Fruit fly (Drosophila melanogaster) whole organism, embryonic: Measurements from ENCODE around the gene Gr32a.
A peak's percentile ranks its signal among the peaks of the same experiment; 100 is the strongest.

Experiments
- Atf3 ChIP-seq: fragments of 200-800 bp; sonication (Bioruptor generic); optimal IDR thresholded peaks from 3 replicates; lab custom pipeline; 2016; ENCODE audit warnings: missing biosample characterization, missing genetic modification characterization
- Atf6 ChIP-seq: fragments of 200-800 bp; sonication (Bioruptor generic); IDR thresholded peaks from 2 replicates; pipeline ENCODE4 v1.3.6; 2022; ENCODE audit warnings: missing biosample characterization, missing genetic modification characterization
- B-H1 ChIP-seq: fragments of 200-800 bp; sonication (Bioruptor generic); IDR thresholded peaks from 3 replicates; pipeline ENCODE4 v1.3.6; 2022; ENCODE audit warnings: missing biosample characterization, missing genetic modification characterization
- BtbVII ChIP-seq: fragments of 200-800 bp; sonication (Bioruptor generic); optimal IDR thresholded peaks from 3 replicates; lab custom pipeline; 2017; ENCODE audit warnings: missing biosample characterization, mild to moderate bottlenecking, missing genetic modification characterization
- CG10147 ChIP-seq: fragments of 200-800 bp; sonication (Bioruptor generic); optimal IDR thresholded peaks from 2 replicates; lab custom pipeline; 2019; ENCODE audit warnings: missing biosample characterization, mild to moderate bottlenecking, missing genetic modification characterization, moderate library complexity
- CG10431 ChIP-seq: fragments of 200-800 bp; sonication (Bioruptor generic); optimal IDR thresholded peaks from 3 replicates; lab custom pipeline; 2018; ENCODE audit warnings: missing biosample characterization, mild to moderate bottlenecking, missing genetic modification characterization
- CG10979 ChIP-seq: fragments of 200-800 bp; sonication (Bioruptor generic); optimal IDR thresholded peaks from 2 replicates; lab custom pipeline; 2018; ENCODE audit warnings: missing biosample characterization, mild to moderate bottlenecking, missing genetic modification characterization, moderate library complexity
- CG11456 ChIP-seq: fragments of 200-800 bp; sonication (Bioruptor generic); IDR thresholded peaks from 3 replicates; pipeline ENCODE4 v1.3.6; 2022; ENCODE audit warnings: missing biosample characterization, missing genetic modification characterization
- CG12104 ChIP-seq: fragments of 200-800 bp; sonication (Bioruptor generic); optimal IDR thresholded peaks from 3 replicates; lab custom pipeline; 2016; ENCODE audit warnings: missing biosample characterization, missing genetic modification characterization
- CG12155 ChIP-seq: fragments of 200-800 bp; sonication (Bioruptor generic); optimal IDR thresholded peaks from 3 replicates; lab custom pipeline; 2016; ENCODE audit warnings: missing biosample characterization, missing genetic modification characterization
- CG12659 ChIP-seq: fragments of 200-800 bp; sonication (Bioruptor generic); optimal IDR thresholded peaks from 3 replicates; lab custom pipeline; 2017; ENCODE audit warnings: mild to moderate bottlenecking, missing biosample characterization, missing genetic modification reagents, missing genetic modification characterization
- CG15601 ChIP-seq: fragments of 200-800 bp; sonication (Bioruptor generic); optimal IDR thresholded peaks from 3 replicates; lab custom pipeline; 2019; ENCODE audit warnings: missing biosample characterization, mild to moderate bottlenecking, missing genetic modification characterization, moderate library complexity
- CG18764 ChIP-seq: fragments of 200-800 bp; sonication (Bioruptor generic); optimal IDR thresholded peaks from 3 replicates; lab custom pipeline; 2016; ENCODE audit warnings: missing biosample characterization, missing genetic modification characterization
- CG2199 ChIP-seq: fragments of 200-800 bp; sonication (Bioruptor generic); IDR thresholded peaks from 3 replicates; pipeline ENCODE4 v1.3.6; 2022; ENCODE audit warnings: missing biosample characterization, missing genetic modification characterization
- CG2712 ChIP-seq: fragments of 200-800 bp; optimal IDR thresholded peaks from 3 replicates; lab custom pipeline; 2019; ENCODE audit warnings: missing biosample characterization, mild to moderate bottlenecking, missing genetic modification characterization, moderate library complexity
- CG32532 ChIP-seq: fragments of 200-800 bp; sonication (Bioruptor generic); IDR thresholded peaks from 2 replicates; pipeline ENCODE4 v1.3.6; 2022; ENCODE audit warnings: missing biosample characterization, missing genetic modification characterization
- CG4360 ChIP-seq: fragments of 200-800 bp; sonication (Bioruptor generic); IDR thresholded peaks from 2 replicates; pipeline ENCODE4 v1.3.6; 2022; ENCODE audit warnings: missing biosample characterization, missing genetic modification characterization
- CG4424 ChIP-seq: fragments of 200-800 bp; sonication (Bioruptor generic); optimal IDR thresholded peaks from 3 replicates; lab custom pipeline; 2016; ENCODE audit warnings: missing biosample characterization, missing genetic modification characterization
- CG4707 ChIP-seq: fragments of 200-800 bp; sonication (Bioruptor generic); optimal IDR thresholded peaks from 2 replicates; lab custom pipeline; 2018; ENCODE audit warnings: missing biosample characterization, mild to moderate bottlenecking, missing genetic modification characterization, moderate library complexity
- CG4854 ChIP-seq: fragments of 200-800 bp; sonication (Bioruptor generic); optimal IDR thresholded peaks from 2 replicates; lab custom pipeline; 2016; ENCODE audit warnings: missing biosample characterization, missing genetic modification characterization, inconsistent platforms
- CG6272 ChIP-seq: fragments of 200-800 bp; sonication (Bioruptor generic); IDR thresholded peaks from 2 replicates; pipeline ENCODE4 v1.3.6; 2022; ENCODE audit warnings: missing biosample characterization, missing genetic modification characterization
- CG8765 ChIP-seq: fragments of 200-800 bp; sonication (Bioruptor generic); IDR thresholded peaks from 2 replicates; pipeline ENCODE4 v1.3.6; 2022; ENCODE audit warnings: missing biosample characterization, missing genetic modification characterization
- CG8924 ChIP-seq: fragments of 200-800 bp; optimal IDR thresholded peaks from 3 replicates; lab custom pipeline; 2019; ENCODE audit warnings: missing biosample characterization, mild to moderate bottlenecking, missing genetic modification characterization, moderate library complexity
- CG9727 ChIP-seq: fragments of 200-800 bp; sonication (Bioruptor generic); optimal IDR thresholded peaks from 3 replicates; lab custom pipeline; 2017; ENCODE audit warnings: missing biosample characterization, mild to moderate bottlenecking, missing genetic modification characterization
- Dbx ChIP-seq: fragments of 200-800 bp; sonication (Bioruptor generic); IDR thresholded peaks from 3 replicates; pipeline ENCODE4 v1.3.6; 2022; ENCODE audit warnings: missing biosample characterization, missing genetic modification characterization
- Dek ChIP-seq: fragments of 200-800 bp; sonication (Bioruptor generic); optimal IDR thresholded peaks from 3 replicates; lab custom pipeline; 2019; ENCODE audit warnings: missing biosample characterization, mild to moderate bottlenecking, missing genetic modification characterization, moderate library complexity
- Drgx ChIP-seq: fragments of 200-800 bp; sonication (Bioruptor generic); IDR thresholded peaks from 2 replicates; pipeline ENCODE4 v1.3.6; 2022; ENCODE audit warnings: missing biosample characterization, missing genetic modification characterization
- Eip74EF ChIP-seq, 2 experiments: fragments of 200-800 bp in 1 of 2; fragments of >200 bp in 1 of 2; sonication (Bioruptor generic) in 1 of 2; optimal IDR thresholded peaks; 2 replicates each; lab custom pipeline; 2017 to 2019; ENCODE audit warnings: missing biosample characterization in 2 of 2, missing genetic modification characterization in 2 of 2, mild to moderate bottlenecking in 1 of 2, moderate library complexity in 1 of 2
- Fer3 ChIP-seq: fragments of 200-800 bp; sonication (Bioruptor generic); optimal IDR thresholded peaks from 2 replicates; lab custom pipeline; 2018; ENCODE audit warnings: missing biosample characterization, mild to moderate bottlenecking, missing genetic modification characterization, moderate library complexity
- Hand ChIP-seq: fragments of 200-800 bp; sonication (Bioruptor generic); optimal IDR thresholded peaks from 2 replicates; lab custom pipeline; 2017; ENCODE audit warnings: mild to moderate bottlenecking, missing biosample characterization, missing genetic modification reagents, missing genetic modification characterization
- Kr ChIP-seq: fragments of 200-800 bp; sonication (Bioruptor generic); optimal IDR thresholded peaks from 2 replicates; lab custom pipeline; 2017; ENCODE audit warnings: missing biosample characterization, mild to moderate bottlenecking, missing genetic modification characterization
- Neu2 ChIP-seq: fragments of 200-800 bp; sonication (Bioruptor generic); optimal IDR thresholded peaks from 3 replicates; lab custom pipeline; 2016; ENCODE audit warnings: missing biosample characterization, missing genetic modification characterization, borderline replicate concordance
- Nf-YB ChIP-seq: fragments of 200-800 bp; sonication (Bioruptor generic); optimal IDR thresholded peaks from 3 replicates; lab custom pipeline; 2019; ENCODE audit warnings: missing biosample characterization, mild to moderate bottlenecking, missing genetic modification characterization, moderate library complexity
- Ptx1 ChIP-seq: fragments of 200-800 bp; sonication (Bioruptor generic); IDR thresholded peaks from 2 replicates; pipeline ENCODE4 v1.3.6; 2022; ENCODE audit warnings: missing biosample characterization, missing genetic modification characterization
- Rfx ChIP-seq: fragments of 200-800 bp; sonication (Bioruptor generic); IDR thresholded peaks from 2 replicates; pipeline ENCODE4 v1.3.6; 2022; ENCODE audit warnings: missing biosample characterization, missing genetic modification characterization
- al ChIP-seq: fragments of 200-800 bp; sonication (Bioruptor generic); IDR thresholded peaks from 2 replicates; pipeline ENCODE4 v1.3.6; 2022; ENCODE audit warnings: missing biosample characterization, missing genetic modification characterization
- bab2 ChIP-seq: fragments of 200-800 bp; sonication (Bioruptor generic); optimal IDR thresholded peaks from 2 replicates; lab custom pipeline; 2016; ENCODE audit warnings: missing biosample characterization, missing genetic modification characterization
- caup ChIP-seq: fragments of 200-800 bp; sonication (Bioruptor generic); optimal IDR thresholded peaks from 3 replicates; lab custom pipeline; 2017; ENCODE audit warnings: missing biosample characterization, mild to moderate bottlenecking, missing genetic modification characterization, moderate library complexity; ENCODE audit not compliant: severe bottlenecking
- chif ChIP-seq, 2 experiments: fragments of 200-800 bp; sonication (Bioruptor generic); optimal IDR thresholded peaks; 3 replicates each; lab custom pipeline; 2016; ENCODE audit warnings: missing biosample characterization in 2 of 2, missing genetic modification characterization in 2 of 2
- crol ChIP-seq: fragments of 200-800 bp; sonication (Bioruptor generic); IDR thresholded peaks from 2 replicates; pipeline ENCODE4 v1.3.6; 2022; ENCODE audit warnings: missing biosample characterization, missing genetic modification characterization
- lilli ChIP-seq: fragments of 200-800 bp; sonication (Bioruptor generic); optimal IDR thresholded peaks from 3 replicates; lab custom pipeline; 2016; ENCODE audit warnings: missing biosample characterization, missing genetic modification characterization
- nerfin-2 ChIP-seq: fragments of 200-800 bp; sonication (Bioruptor generic); IDR thresholded peaks from 2 replicates; pipeline ENCODE4 v1.3.6; 2022; ENCODE audit warnings: missing biosample characterization, missing genetic modification characterization; ENCODE audit not compliant: partially characterized antibody
- nmo ChIP-seq: fragments of 200-800 bp; sonication (Bioruptor generic); optimal IDR thresholded peaks from 2 replicates; lab custom pipeline; 2018; ENCODE audit warnings: missing biosample characterization, mild to moderate bottlenecking, missing genetic modification characterization, moderate library complexity
- org-1 ChIP-seq: fragments of 200-800 bp; sonication (Bioruptor generic); optimal IDR thresholded peaks from 2 replicates; lab custom pipeline; 2017; ENCODE audit warnings: missing biosample characterization, missing genetic modification characterization
- scrt ChIP-seq: fragments of 200-800 bp; sonication (Bioruptor generic); optimal IDR thresholded peaks from 2 replicates; lab custom pipeline; 2018; ENCODE audit warnings: missing biosample characterization, mild to moderate bottlenecking, missing genetic modification characterization, moderate library complexity
- sd ChIP-seq: fragments of 200-800 bp; sonication (Bioruptor generic); optimal IDR thresholded peaks from 3 replicates; lab custom pipeline; 2018; ENCODE audit warnings: missing biosample characterization, mild to moderate bottlenecking, missing genetic modification characterization, moderate library complexity
- sr ChIP-seq: fragments of 200-800 bp; sonication (Bioruptor generic); IDR thresholded peaks from 3 replicates; pipeline ENCODE4 v1.3.6; 2022; ENCODE audit warnings: missing biosample characterization, missing genetic modification characterization
- trh ChIP-seq: fragments of 200-800 bp; sonication (Bioruptor generic); optimal IDR thresholded peaks from 2 replicates; lab custom pipeline; 2016; ENCODE audit warnings: missing biosample characterization, missing genetic modification characterization
- tx ChIP-seq: fragments of 200-800 bp; sonication (Bioruptor generic); optimal IDR thresholded peaks from 2 replicates; lab custom pipeline; 2016; ENCODE audit warnings: missing biosample characterization, missing genetic modification characterization

Gr32a gene

dm6 chr2L:11065106-11065878 is 48.5 kb upstream of the Gr32a start (continued):
- TF ChIP-seq Atf6 (GFP tag; lab: Robert Waterston, UW) (peak; percentile 67), CG8924 (tag; lab: Kevin White, UChicago) (peak; percentile 27), lilli (GFP tag; lab: Kevin White, UChicago) (peak; percentile 49), B-H1 (GFP tag; lab: Robert Waterston, UW) (no peak), CG12659 (GFP tag; lab: Kevin White, UChicago) (peak; percentile 21), Ptx1 (GFP tag; lab: Robert Waterston, UW) (peak; percentile 58), Atf3 (GFP tag; lab: Kevin White, UChicago) (no peak), caup (GFP tag; lab: Kevin White, UChicago) (peak; percentile 47), CG6272 (no peak), trh (GFP tag; lab: Kevin White, UChicago) (no peak), CG4424 (GFP tag; lab: Kevin White, UChicago) (peak; percentile 11), CG12104 (GFP tag; lab: Kevin White, UChicago) (no peak), sd (tag; lab: Kevin White, UChicago) (peak; percentile 19), CG10979 (tag; lab: Kevin White, UChicago) (no peak), Dek (peak; percentile 50), CG4707 (no peak), CG10147 (GFP tag; lab: Kevin White, UChicago) (peak; percentile 31), nmo (GFP tag; lab: Kevin White, UChicago) (no peak), Hand (GFP tag; lab: Kevin White, UChicago) (peak; percentile 43), CG15601 (tag; lab: Kevin White, UChicago) (no peak), CG12155 (GFP tag; lab: Kevin White, UChicago) (peak; percentile 12), Dbx (peak; percentile 65; the same call in 2 of the 3 replicates), CG10431 (GFP tag; lab: Kevin White, UChicago) (no peak), bab2 (GFP tag; lab: Kevin White, UChicago) (no peak), sr (GFP tag; lab: Robert Waterston, UW) (0 out of 3 replicates have a peak, but pooled peaks have one; percentile 8), CG4854 (no peak), chif (GFP tag; optimal IDR thresholded peaks at IDR 0.05; lab: Kevin White, UChicago) (no peak), CG11456 (GFP tag; lab: Robert Waterston, UW) (0 out of 3 replicates have a peak, but pooled peaks have one; percentile 6), BtbVII (GFP tag; lab: Kevin White, UChicago) (no peak), tx (GFP tag; lab: Kevin White, UChicago) (no peak), Fer3 (peak; percentile 54), CG32532 (GFP tag; lab: Robert Waterston, UW) (peak; percentile 67), al (GFP tag; lab: Robert Waterston, UW) (peak; percentile 17; the same call in 1 of the 2 replicates), scrt (GFP tag; lab: Kevin White, UChicago) (no peak), CG8765 (GFP tag; lab: Robert Waterston, UW) (0 out of 2 replicates have a peak, but pooled peaks have one; percentile 20), CG9727 (GFP tag; lab: Kevin White, UChicago) (peak; percentile 12), CG18764 (no peak), Neu2 (GFP tag; lab: Kevin White, UChicago) (no peak), CG2712 (peak; percentile 25), Eip74EF (GFP tag; optimal IDR thresholded peaks at IDR 0.05; lab: Kevin White, UChicago) (no peak), Kr (no peak), Drgx (GFP tag; lab: Robert Waterston, UW) (peak; percentile 74; the same call in 1 of the 2 replicates), org-1 (peak; percentile 8), nerfin-2 (GFP tag; lab: Robert Waterston, UW) (no peak), Nf-YB (GFP tag; lab: Kevin White, UChicago) (no peak), CG2199 (no peak), crol (GFP tag; lab: Robert Waterston, UW) (peak; percentile 70), CG4360 (GFP tag; lab: Robert Waterston, UW) (peak; percentile 26; the same call in 1 of the 2 replicates), Rfx (GFP tag; lab: Robert Waterston, UW) (peak; percentile 68)
